Worm (Caenorhabditis elegans): ENCODE measurements around the gene str-161.

DNA sequence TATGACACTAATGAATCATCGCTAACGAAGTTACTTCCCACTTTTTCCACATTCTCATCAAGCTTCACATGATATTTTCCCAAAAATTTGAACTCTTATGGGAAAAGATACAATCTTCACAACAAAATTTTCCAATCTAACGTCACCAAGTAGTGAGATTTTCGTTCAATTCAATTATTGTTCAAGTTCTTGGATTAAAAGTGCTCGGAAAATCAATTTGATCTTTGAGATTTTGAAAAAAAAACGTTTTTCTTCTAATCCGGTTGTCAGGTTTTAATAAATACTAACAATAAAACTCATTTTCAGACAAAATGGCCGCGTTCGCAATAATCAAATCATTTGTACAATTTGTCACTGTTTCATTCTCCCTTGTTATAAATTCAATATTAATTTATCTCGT lies 30.2 kb upstream of the str-161 start, which contains the start of gene str-153:
- no peak for TF ChIP-seq snpc-4 (tag; optimal IDR thresholded peaks at IDR 0.05)
- TF ChIP-seq pha-4 (tag; optimal IDR thresholded peaks at IDR 0.05), result no peak
- no peak for TF ChIP-seq lsy-2 (tag; optimal IDR thresholded peaks at IDR 0.05)
